Fruit fly (Drosophila melanogaster): ENCODE measurements around the gene Dref.
A peak's percentile ranks its signal among the peaks of the same experiment; 100 is the strongest.

Dref gene

dm6 chr2L:9984078-9984772, 17.2 kb upstream of the Dref start, which contains the start of gene bib (continued):
- TF ChIP-seq E2f1 (GFP tag; IDR thresholded peaks at IDR 0.05) (peak; percentile 66), CG18262 (tag; optimal IDR thresholded peaks at IDR 0.05) (peak; percentile 96), CG14441 (GFP tag; IDR thresholded peaks at IDR 0.05) (peak; percentile 58; the same call in 1 of the 2 replicates), ham (GFP tag; IDR thresholded peaks at IDR 0.05) (no peak), pho (GFP tag; optimal IDR thresholded peaks at IDR 0.05) (no peak), PHDP (tag; optimal IDR thresholded peaks at IDR 0.05) (peak; percentile 81), CG17186 (GFP tag; optimal IDR thresholded peaks at IDR 0.05) (peak; percentile 41), CG10979 (tag; optimal IDR thresholded peaks at IDR 0.05) (peak; percentile 94), CG11504 (tag; optimal IDR thresholded peaks at IDR 0.05) (peak; percentile 89), CG18011 (GFP tag; optimal IDR thresholded peaks at IDR 0.05) (no peak), Fer2 (tag; optimal IDR thresholded peaks at IDR 0.05) (peak; percentile 36), lola (GFP tag; optimal IDR thresholded peaks at IDR 0.05) (peak in 1 of 3 experiments; percentile 92), CG15073 (GFP tag; optimal IDR thresholded peaks at IDR 0.05) (no peak), Nf-YC (tag; optimal IDR thresholded peaks at IDR 0.05) (peak; percentile 64), CG14965 (GFP tag; optimal IDR thresholded peaks at IDR 0.05; ENCODE audit: borderline replicate concordance) (no peak), jigr1 (GFP tag; IDR thresholded peaks at IDR 0.05) (0 out of 3 replicates have a peak, but pooled peaks have one; percentile 15), CG10462 (GFP tag; optimal IDR thresholded peaks at IDR 0.05) (peak; percentile 82), ranshi (GFP tag; IDR thresholded peaks at IDR 0.05) (peak; percentile 14; the same call in 1 of the 2 replicates), crc (GFP tag; optimal IDR thresholded peaks at IDR 0.05) (no peak), cg (GFP tag; optimal IDR thresholded peaks at IDR 0.05) (peak; percentile 10), zfh1 (GFP tag; IDR thresholded peaks at IDR 0.05) (peak; percentile 69; the same call in 2 of the 3 replicates), fru (optimal IDR thresholded peaks at IDR 0.05) (no peak), CG4730 (GFP tag; IDR thresholded peaks at IDR 0.05) (peak; percentile 40; the same call in 1 of the 2 replicates), jumu (GFP tag; optimal IDR thresholded peaks at IDR 0.05) (no peak), CG12299 (tag; optimal IDR thresholded peaks at IDR 0.05) (peak; percentile 62), CG10274 (GFP tag; optimal IDR thresholded peaks at IDR 0.05) (peak; percentile 16), CG11093 (GFP tag; IDR thresholded peaks at IDR 0.05) (peak; percentile 71), caup (GFP tag; optimal IDR thresholded peaks at IDR 0.05; ENCODE audit: severe bottlenecking) (peak; percentile 79), CG10209 (GFP tag; optimal IDR thresholded peaks at IDR 0.05) (peak; percentile 85), CG34376 (GFP tag; optimal IDR thresholded peaks at IDR 0.05) (peak; percentile 22), CG8944 (GFP tag; optimal IDR thresholded peaks at IDR 0.05) (no peak), hth (optimal IDR thresholded peaks at IDR 0.05) (no peak), Lhr (GFP tag; optimal IDR thresholded peaks at IDR 0.05) (peak; percentile 71), Gug (GFP tag; IDR thresholded peaks at IDR 0.05) (peak; percentile 53; the same call in 2 of the 4 replicates), nom (GFP tag; optimal IDR thresholded peaks at IDR 0.05) (peak; percentile 81), Bteb2 (GFP tag; optimal IDR thresholded peaks at IDR 0.05) (no peak), CG3281 (GFP tag; optimal IDR thresholded peaks at IDR 0.05) (peak; percentile 77), sob (GFP tag; IDR thresholded peaks at IDR 0.05) (0 out of 2 replicates have a peak, but pooled peaks have one; percentile 18), CG10959 (GFP tag; IDR thresholded peaks at IDR 0.05) (peak; percentile 79), CG1832 (GFP tag; optimal IDR thresholded peaks at IDR 0.05) (no peak), zf30C (GFP tag; optimal IDR thresholded peaks at IDR 0.05) (peak; percentile 99), tgo (GFP tag; IDR thresholded peaks at IDR 0.05) (peak; percentile 58), CG43689 (GFP tag; IDR thresholded peaks at IDR 0.05) (no peak), Hr39 (optimal IDR thresholded peaks at IDR 0.05) (no peak), pan (optimal IDR thresholded peaks at IDR 0.05) (no peak), pan (GFP tag; optimal IDR thresholded peaks at IDR 0.05 in 1 of 2, IDR thresholded peaks at IDR 0.05 in 1 of 2) (peak in 1 of 2 experiments; percentile 58), pita (GFP tag; optimal IDR thresholded peaks at IDR 0.05) (no peak), rib (GFP tag; IDR thresholded peaks at IDR 0.05) (no peak), seq (GFP tag; IDR thresholded peaks at IDR 0.05) (peak; percentile 49; the same call in 1 of the 2 replicates), B-H2 (GFP tag; optimal IDR thresholded peaks at IDR 0.05) (no peak)

All from whole organism, embryonic.